Fruit fly (Drosophila melanogaster) whole organism, prepupa: ENCODE results near the gene CG6481.

ENCODE experiments used
- Blimp-1 ChIP-seq: fragments of 200-800 bp; sonication (Bioruptor generic); optimal IDR thresholded peaks from 3 replicates; lab custom pipeline; 2017; ENCODE audit warnings: missing biosample characterization, missing genetic modification characterization, mild to moderate bottlenecking, moderate library complexity, missing genetic modification reagents
- CG10631 ChIP-seq: fragments of 200-800 bp; sonication (Bioruptor generic); optimal IDR thresholded peaks from 2 replicates; lab custom pipeline; 2016; ENCODE audit warnings: missing biosample characterization, missing genetic modification characterization
- CG10669 ChIP-seq: fragments of 200-800 bp; sonication (Bioruptor generic); optimal IDR thresholded peaks from 3 replicates; lab custom pipeline; 2018; ENCODE audit warnings: missing biosample characterization, mild to moderate bottlenecking, missing genetic modification characterization, moderate library complexity
- CG11762 ChIP-seq: fragments of 200-800 bp; sonication (Bioruptor generic); optimal IDR thresholded peaks from 3 replicates; lab custom pipeline; 2016; ENCODE audit warnings: missing biosample characterization, missing genetic modification characterization; ENCODE audit not compliant: insufficient read depth
- CG15336 ChIP-seq: fragments of 200-800 bp; sonication (Bioruptor generic); IDR thresholded peaks from 2 replicates; pipeline ENCODE4 v1.3.6; 2022; ENCODE audit warnings: missing biosample characterization, missing genetic modification characterization
- CG1621 ChIP-seq: fragments of 200-800 bp; sonication (Bioruptor generic); optimal IDR thresholded peaks from 3 replicates; lab custom pipeline; 2018; ENCODE audit warnings: missing biosample characterization, mild to moderate bottlenecking, missing genetic modification characterization
- CG16779 ChIP-seq: fragments of 200-800 bp; sonication (Bioruptor generic); optimal IDR thresholded peaks from 3 replicates; lab custom pipeline; 2017; ENCODE audit warnings: missing biosample characterization, mild to moderate bottlenecking, missing genetic modification characterization
- CG3032 ChIP-seq: fragments of 200-800 bp; optimal IDR thresholded peaks from 2 replicates; lab custom pipeline; 2019; ENCODE audit warnings: missing biosample characterization, mild to moderate bottlenecking, missing genetic modification characterization, moderate library complexity
- CG31627 ChIP-seq: fragments of 200-800 bp; sonication (Bioruptor generic); optimal IDR thresholded peaks from 3 replicates; lab custom pipeline; 2016; ENCODE audit warnings: missing biosample characterization, missing genetic modification characterization
- CG32006 ChIP-seq: fragments of 200-800 bp; sonication (Bioruptor generic); optimal IDR thresholded peaks from 3 replicates; lab custom pipeline; 2017; ENCODE audit warnings: missing biosample characterization, mild to moderate bottlenecking, missing genetic modification characterization
- CG4318 ChIP-seq: fragments of 200-800 bp; sonication (Bioruptor generic); optimal IDR thresholded peaks from 3 replicates; lab custom pipeline; 2017; ENCODE audit warnings: missing biosample characterization, mild to moderate bottlenecking, missing genetic modification characterization
- CG6163 ChIP-seq: fragments of 200-800 bp; sonication (Bioruptor generic); IDR thresholded peaks from 3 replicates; pipeline ENCODE4 v1.3.6; 2022; ENCODE audit warnings: missing biosample characterization, missing genetic modification characterization
- CG6276 ChIP-seq: fragments of 200-800 bp; sonication (Bioruptor generic); optimal IDR thresholded peaks from 2 replicates; lab custom pipeline; 2017; ENCODE audit warnings: missing biosample characterization, mild to moderate bottlenecking, missing genetic modification characterization
- CG6792 ChIP-seq: fragments of 200-800 bp; sonication (Bioruptor generic); optimal IDR thresholded peaks from 3 replicates; lab custom pipeline; 2016; ENCODE audit warnings: missing biosample characterization, missing genetic modification characterization
- CG6854 ChIP-seq: fragments of 200-800 bp; sonication (Bioruptor generic); optimal IDR thresholded peaks from 2 replicates; lab custom pipeline; 2017; ENCODE audit warnings: missing biosample characterization, mild to moderate bottlenecking, missing genetic modification characterization
- CG8119 ChIP-seq: fragments of 200-800 bp; sonication (Bioruptor generic); IDR thresholded peaks from 3 replicates; pipeline ENCODE4 v1.3.6; 2022; ENCODE audit warnings: missing biosample characterization, missing genetic modification characterization
- CG8319 ChIP-seq: fragments of 200-800 bp; sonication (Bioruptor generic); optimal IDR thresholded peaks from 3 replicates; lab custom pipeline; 2016; ENCODE audit warnings: missing biosample characterization, missing genetic modification characterization
- CG8632 ChIP-seq: fragments of 200-800 bp; sonication (Bioruptor generic); optimal IDR thresholded peaks from 3 replicates; lab custom pipeline; 2016; ENCODE audit warnings: missing biosample characterization, missing genetic modification characterization
- CG9139 ChIP-seq: fragments of 200-800 bp; sonication (Bioruptor generic); optimal IDR thresholded peaks from 3 replicates; lab custom pipeline; 2017; ENCODE audit warnings: missing biosample characterization, mild to moderate bottlenecking, missing genetic modification characterization
- Eip75B ChIP-seq: fragments of 200-800 bp; sonication (Bioruptor generic); optimal IDR thresholded peaks from 3 replicates; lab custom pipeline; 2016; ENCODE audit warnings: missing biosample characterization, missing genetic modification characterization
- Eip78C ChIP-seq: fragments of 200-800 bp; sonication (Bioruptor generic); peaks from one replicate; lab custom pipeline; 2016; ENCODE audit warnings: missing biosample characterization, missing genetic modification characterization
- Ets96B ChIP-seq: fragments of 200-800 bp; optimal IDR thresholded peaks from 2 replicates; lab custom pipeline; 2019; ENCODE audit warnings: missing biosample characterization, mild to moderate bottlenecking, missing genetic modification characterization, moderate library complexity
- Hr38 ChIP-seq: sonication (Bioruptor generic); optimal IDR thresholded peaks from 2 replicates; lab custom pipeline; 2016; ENCODE audit warnings: missing biosample characterization, missing genetic modification characterization
- Hr39 ChIP-seq: fragments of 200-800 bp; sonication (Bioruptor generic); optimal IDR thresholded peaks from 2 replicates; lab custom pipeline; 2016; ENCODE audit warnings: missing biosample characterization, missing genetic modification characterization
- Hr4 ChIP-seq: fragments of 200-800 bp; sonication (Bioruptor generic); optimal IDR thresholded peaks from 3 replicates; lab custom pipeline; 2016; ENCODE audit warnings: missing biosample characterization, missing genetic modification characterization
- Lpt ChIP-seq: fragments of 200-800 bp; sonication (Bioruptor generic); optimal IDR thresholded peaks from 3 replicates; lab custom pipeline; 2016; ENCODE audit warnings: missing biosample characterization, missing genetic modification characterization
- OdsH ChIP-seq: fragments of 200-800 bp; sonication (Bioruptor generic); optimal IDR thresholded peaks from 3 replicates; lab custom pipeline; 2016; ENCODE audit warnings: missing biosample characterization, missing genetic modification characterization
- Smox ChIP-seq: fragments of 200-800 bp; sonication (Bioruptor generic); optimal IDR thresholded peaks from 3 replicates; lab custom pipeline; 2016; ENCODE audit warnings: missing biosample characterization, missing genetic modification characterization
- Sox102F ChIP-seq: fragments of 200-800 bp; sonication (Bioruptor generic); optimal IDR thresholded peaks from 2 replicates; lab custom pipeline; 2016; ENCODE audit warnings: missing biosample characterization, mild to moderate bottlenecking, missing genetic modification characterization
- Sox14 ChIP-seq: fragments of 200-800 bp; sonication (Bioruptor generic); optimal IDR thresholded peaks from 3 replicates; lab custom pipeline; 2016; ENCODE audit warnings: missing biosample characterization, missing genetic modification characterization
- Sox15 ChIP-seq: fragments of 200-800 bp; sonication (Bioruptor generic); optimal IDR thresholded peaks from 3 replicates; lab custom pipeline; 2016; ENCODE audit warnings: missing biosample characterization, missing genetic modification characterization
- achi ChIP-seq: fragments of 200-800 bp; sonication (Bioruptor generic); optimal IDR thresholded peaks from 3 replicates; lab custom pipeline; 2016; ENCODE audit warnings: missing biosample characterization, missing genetic modification characterization
- acj6 ChIP-seq: fragments of 200-800 bp; sonication (Bioruptor generic); optimal IDR thresholded peaks from 3 replicates; lab custom pipeline; 2016; ENCODE audit warnings: missing biosample characterization, missing genetic modification characterization
- cyc ChIP-seq: fragments of 200-800 bp; sonication (Bioruptor generic); optimal IDR thresholded peaks from 3 replicates; lab custom pipeline; 2016; ENCODE audit warnings: missing biosample characterization, missing genetic modification characterization
- dsx ChIP-seq: fragments of 200-800 bp; optimal IDR thresholded peaks from 3 replicates; lab custom pipeline; 2019; ENCODE audit warnings: missing biosample characterization, mild to moderate bottlenecking, missing genetic modification characterization, moderate library complexity; ENCODE audit not compliant: poor library complexity, severe bottlenecking
- esn ChIP-seq: fragments of 200-800 bp; sonication (Bioruptor generic); optimal IDR thresholded peaks from 2 replicates; lab custom pipeline; 2016; ENCODE audit warnings: missing biosample characterization, mild to moderate bottlenecking, missing genetic modification characterization, moderate library complexity
- fd59A ChIP-seq: fragments of 200-800 bp; sonication (Bioruptor generic); optimal IDR thresholded peaks from 2 replicates; lab custom pipeline; 2017; ENCODE audit warnings: missing biosample characterization, mild to moderate bottlenecking, missing genetic modification characterization, missing genetic modification reagents
- fd85E ChIP-seq: fragments of 200-800 bp; sonication (Bioruptor generic); optimal IDR thresholded peaks from 3 replicates; lab custom pipeline; 2016; ENCODE audit warnings: missing biosample characterization, missing genetic modification characterization
- lz ChIP-seq: fragments of 200-800 bp; sonication (Bioruptor generic); optimal IDR thresholded peaks from 3 replicates; lab custom pipeline; 2016; ENCODE audit warnings: missing biosample characterization, missing genetic modification characterization
- net ChIP-seq: fragments of 200-800 bp; sonication (Bioruptor generic); optimal IDR thresholded peaks from 3 replicates; lab custom pipeline; 2016; ENCODE audit warnings: missing biosample characterization, missing genetic modification characterization
- pdm3 ChIP-seq: fragments of 200-800 bp; sonication (Bioruptor generic); optimal IDR thresholded peaks from 3 replicates; lab custom pipeline; 2016; ENCODE audit warnings: missing biosample characterization, missing genetic modification characterization
- spab ChIP-seq: fragments of 200-800 bp; sonication (Bioruptor generic); optimal IDR thresholded peaks from 2 replicates; lab custom pipeline; 2017; ENCODE audit warnings: missing biosample characterization, mild to moderate bottlenecking, missing genetic modification characterization, missing genetic modification reagents
- ss ChIP-seq, 2 experiments: fragments of 200-800 bp; sonication (Bioruptor generic); optimal IDR thresholded peaks; 2 replicates in 1 of 2; 3 replicates in 1 of 2; lab custom pipeline; 2017 to 2018; ENCODE audit warnings: mild to moderate bottlenecking in 2 of 2, missing biosample characterization in 2 of 2, missing genetic modification characterization in 2 of 2, moderate library complexity in 1 of 2
- topi ChIP-seq: fragments of 200-800 bp; sonication (Bioruptor generic); optimal IDR thresholded peaks from 3 replicates; lab custom pipeline; 2016; ENCODE audit warnings: missing biosample characterization, missing genetic modification characterization
- vri ChIP-seq: fragments of 200-800 bp; sonication (Bioruptor generic); optimal IDR thresholded peaks from 3 replicates; lab custom pipeline; 2016; ENCODE audit warnings: missing biosample characterization, mild to moderate bottlenecking, missing genetic modification characterization

Gene CG6481

DNA sequence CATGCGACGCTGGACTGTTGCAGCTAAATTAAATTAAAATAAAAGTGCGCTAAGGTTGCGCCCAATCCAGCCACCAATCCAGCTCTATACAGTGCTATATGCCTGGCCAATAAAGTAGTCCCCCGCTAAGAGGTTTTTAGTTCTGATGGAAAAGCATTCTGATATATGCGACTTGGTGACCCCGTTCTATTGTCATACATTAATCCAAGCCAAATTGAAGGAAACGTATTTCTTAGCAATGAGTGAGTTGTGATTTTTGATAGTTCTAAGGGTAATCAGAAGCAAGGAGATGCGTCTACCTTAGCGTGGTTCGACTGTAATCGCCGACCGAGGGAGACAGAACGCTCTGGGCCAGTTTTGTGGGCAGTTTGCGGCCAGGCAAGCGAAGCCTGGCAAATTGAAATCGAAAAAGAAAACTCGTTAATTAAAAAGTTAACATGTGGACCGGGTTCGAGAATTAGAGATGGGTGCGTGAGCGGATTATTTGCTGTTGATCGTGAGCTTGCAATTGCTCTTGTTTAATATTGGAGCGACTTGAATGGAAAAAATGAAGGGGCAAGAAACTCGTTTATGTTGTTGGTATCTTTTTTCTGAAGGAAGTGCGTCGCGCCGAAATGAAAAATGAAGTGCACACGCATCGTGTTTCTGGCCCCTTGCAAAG lies 16.1 kb upstream of the CG6481 start (continued):
- peak; percentile 68 for TF ChIP-seq CG8632
- peak; percentile 53 for TF ChIP-seq CG6854 (GFP tag; lab: Kevin White, UChicago)
- TF ChIP-seq CG6792 (GFP tag; lab: Kevin White, UChicago), result peak; percentile 63
- no peak for TF ChIP-seq CG11762
- TF ChIP-seq CG32006 (GFP tag; lab: Kevin White, UChicago), result peak; percentile 57
- TF ChIP-seq CG8119, result 0 out of 3 replicates have a peak, but pooled peaks have one; percentile 24
- no peak for TF ChIP-seq Hr38
- TF ChIP-seq vri, result peak; percentile 4
- peak; percentile 61 for TF ChIP-seq Hr39
- TF ChIP-seq CG10631 (GFP tag; lab: Kevin White, UChicago), result peak; percentile 62
- TF ChIP-seq Sox102F (GFP tag; lab: Kevin White, UChicago), result peak; percentile 52
- peak; percentile 75 for TF ChIP-seq Ets96B (tag; lab: Kevin White, UChicago)
- no peak for TF ChIP-seq CG9139 (GFP tag; lab: Kevin White, UChicago)
- TF ChIP-seq fd85E (GFP tag; lab: Kevin White, UChicago), result peak; percentile 14
- TF ChIP-seq CG10669 (GFP tag; lab: Kevin White, UChicago), result peak; percentile 75
- peak; percentile 54 for TF ChIP-seq dsx (GFP tag; lab: Kevin White, UChicago)
- TF ChIP-seq Blimp-1 (GFP tag; lab: Kevin White, UChicago), result peak; percentile 26

dm6 chrX:18537066-18537759 lies 15.0 kb upstream of the CG6481 start:
- TF ChIP-seq Eip75B (GFP tag; lab: Kevin White, UChicago) (no peak), CG6792 (GFP tag; lab: Kevin White, UChicago) (no peak), CG32006 (GFP tag; lab: Kevin White, UChicago) (no peak), esn (GFP tag; lab: Kevin White, UChicago) (no peak), achi (GFP tag; lab: Kevin White, UChicago) (no peak), CG9139 (GFP tag; lab: Kevin White, UChicago) (no peak), CG6276 (GFP tag; lab: Kevin White, UChicago) (no peak), Smox (no peak), CG8119 (no peak), CG8319 (GFP tag; lab: Kevin White, UChicago) (no peak), CG16779 (tag; lab: Kevin White, UChicago) (no peak), cyc (GFP tag; lab: Kevin White, UChicago) (no peak), fd59A (peak; percentile 52), CG3032 (tag; lab: Kevin White, UChicago) (peak; percentile 57), topi (GFP tag; lab: Kevin White, UChicago) (no peak), ss (GFP tag; optimal IDR thresholded peaks at IDR 0.05; lab: Kevin White, UChicago) (peak; percentile 24 to 80), CG10631 (GFP tag; lab: Kevin White, UChicago) (peak; percentile 35), Eip78C (GFP tag; lab: Kevin White, UChicago) (peak; percentile 47), fd85E (GFP tag; lab: Kevin White, UChicago) (no peak), pdm3 (GFP tag; lab: Kevin White, UChicago) (no peak), Sox14 (no peak), CG15336 (no peak), CG6163 (GFP tag; lab: Robert Waterston, UW) (no peak), Hr38 (no peak), Ets96B (tag; lab: Kevin White, UChicago) (peak; percentile 32), spab (GFP tag; lab: Kevin White, UChicago) (peak; percentile 12), CG1621 (tag; lab: Kevin White, UChicago) (no peak), Hr39 (no peak), CG4318 (GFP tag; lab: Kevin White, UChicago) (no peak), CG11762 (no peak), OdsH (GFP tag; lab: Kevin White, UChicago) (peak; percentile 8), CG8632 (no peak), dsx (GFP tag; lab: Kevin White, UChicago) (peak; percentile 44), Lpt (GFP tag; lab: Kevin White, UChicago) (no peak), acj6 (GFP tag; lab: Kevin White, UChicago) (no peak), Hr4 (GFP tag; lab: Kevin White, UChicago) (no peak), CG31627 (GFP tag; lab: Kevin White, UChicago) (no peak), Sox15 (GFP tag; lab: Kevin White, UChicago) (no peak), Blimp-1 (GFP tag; lab: Kevin White, UChicago) (no peak), net (GFP tag; lab: Kevin White, UChicago) (no peak), vri (no peak), lz (peak; percentile 1)
